Worm (Caenorhabditis elegans): ENCODE data around the gene M03D4.3.

- TF ChIP-seq syd-9 (tag; optimal IDR thresholded peaks at IDR 0.05) (no peak), ets-4 (tag; optimal IDR thresholded peaks at IDR 0.05) (no peak), hlh-30 (tag; optimal IDR thresholded peaks at IDR 0.05; ENCODE audit: insufficient read depth) (no peak), C08G9.2 (tag; optimal IDR thresholded peaks at IDR 0.05) (no peak)
These were observed 47.5 kb downstream of the M03D4.3 start for ce11 chrIV:6064657-6065056.
